Fruit fly (Drosophila melanogaster): Measurements from ENCODE around the gene tim.

The tim gene

DNA sequence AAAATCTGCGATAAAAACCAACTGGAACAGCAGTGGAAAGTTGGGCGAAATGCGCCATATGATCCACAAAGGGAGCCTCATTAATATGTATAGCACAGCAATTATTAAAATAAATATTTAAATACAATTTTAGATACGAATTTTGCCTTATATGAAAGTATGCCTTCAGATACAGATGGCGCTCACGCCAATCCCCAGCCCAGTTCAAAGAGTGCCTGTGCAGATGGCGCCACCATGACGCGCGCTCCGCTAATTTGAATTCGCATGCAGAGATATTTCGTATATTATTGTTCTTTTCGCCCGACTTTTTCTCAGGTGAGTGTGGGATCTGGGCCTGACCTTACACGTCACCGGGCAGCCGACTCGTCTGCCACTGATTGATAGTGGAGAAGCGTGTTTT lies 35.7 kb downstream of the tim start, which contains the start of gene Pgant4 (continued):
- no peak for TF ChIP-seq D19A (tag; optimal IDR thresholded peaks at IDR 0.05)
- TF ChIP-seq CG11560 (tag; IDR thresholded peaks at IDR 0.05) = no peak; the same call in 2 of the 3 replicates
- TF ChIP-seq Abd-B (GFP tag; optimal IDR thresholded peaks at IDR 0.05) = no peak
- TF ChIP-seq CG9215 (GFP tag; IDR thresholded peaks at IDR 0.05) = peak; percentile 28; the same call in 1 of the 2 replicates
- peak; percentile 60 for TF ChIP-seq lmd (GFP tag; IDR thresholded peaks at IDR 0.05)
- no peak for TF ChIP-seq NC2α (GFP tag; optimal IDR thresholded peaks at IDR 0.05)
- no peak for TF ChIP-seq zf30C (GFP tag; optimal IDR thresholded peaks at IDR 0.05)
- TF ChIP-seq CG17912 (GFP tag; optimal IDR thresholded peaks at IDR 0.05) = peak; percentile 73
- TF ChIP-seq btn (GFP tag; optimal IDR thresholded peaks at IDR 0.05) = no peak
- peak; percentile 99 for TF ChIP-seq E2f2 (GFP tag; IDR thresholded peaks at IDR 0.05)
- no peak for TF ChIP-seq PHDP (tag; optimal IDR thresholded peaks at IDR 0.05)
- no peak for TF ChIP-seq Asciz (GFP tag; optimal IDR thresholded peaks at IDR 0.05)
- TF ChIP-seq unpg (GFP tag; optimal IDR thresholded peaks at IDR 0.05) = peak; percentile 40
- TF ChIP-seq jigr1 (GFP tag; IDR thresholded peaks at IDR 0.05) = no peak
- TF ChIP-seq chn (GFP tag; optimal IDR thresholded peaks at IDR 0.05) = peak; percentile 22
- TF ChIP-seq Hr51 (GFP tag; optimal IDR thresholded peaks at IDR 0.05) = no peak
- TF ChIP-seq sr (GFP tag; IDR thresholded peaks at IDR 0.05) = peak; percentile 36; the same call in 1 of the 3 replicates
- no peak for TF ChIP-seq ham (GFP tag; IDR thresholded peaks at IDR 0.05)
- peak; percentile 42; the same call in 1 of the 3 replicates for TF ChIP-seq Opbp (GFP tag; IDR thresholded peaks at IDR 0.05; ENCODE audit: partially characterized antibody)
- TF ChIP-seq bcd (GFP tag; optimal IDR thresholded peaks at IDR 0.05) = peak; percentile 31
- TF ChIP-seq CG17802 (tag; optimal IDR thresholded peaks at IDR 0.05) = no peak
- TF ChIP-seq knrl (GFP tag; IDR thresholded peaks at IDR 0.05; ENCODE audit: partially characterized antibody) = no peak; the same call in 2 of the 3 replicates
- peak; percentile 47 for TF ChIP-seq Bgb (GFP tag; IDR thresholded peaks at IDR 0.05; ENCODE audit: partially characterized antibody)
- TF ChIP-seq CG12391 (tag; optimal IDR thresholded peaks at IDR 0.05) = peak; percentile 18
- peak; percentile 38 for TF ChIP-seq CG7987 (GFP tag; optimal IDR thresholded peaks at IDR 0.05)
- no peak for TF ChIP-seq dati (GFP tag; IDR thresholded peaks at IDR 0.05)
- TF ChIP-seq CG4360 (GFP tag; IDR thresholded peaks at IDR 0.05) = no peak
- TF ChIP-seq Ssrp (tag; optimal IDR thresholded peaks at IDR 0.05) = no peak
- 0 out of 2 replicates have a peak, but pooled peaks have one; percentile 20 for TF ChIP-seq klu (GFP tag; IDR thresholded peaks at IDR 0.05)
- TF ChIP-seq sug (tag; optimal IDR thresholded peaks at IDR 0.05) = peak; percentile 60
- no peak for TF ChIP-seq CG3838 (GFP tag; optimal IDR thresholded peaks at IDR 0.05)
- TF ChIP-seq trh (GFP tag; optimal IDR thresholded peaks at IDR 0.05) = no peak
- TF ChIP-seq Neu2 (GFP tag; optimal IDR thresholded peaks at IDR 0.05; ENCODE audit: borderline replicate concordance) = no peak
- peak; percentile 13 for TF ChIP-seq CG34376 (GFP tag; optimal IDR thresholded peaks at IDR 0.05)
- peak; percentile 44 for TF ChIP-seq Hmr (GFP tag; optimal IDR thresholded peaks at IDR 0.05)
- no peak for TF ChIP-seq psq (GFP tag; optimal IDR thresholded peaks at IDR 0.05)
- TF ChIP-seq CG12769 (tag; optimal IDR thresholded peaks at IDR 0.05) = no peak
- no peak for TF ChIP-seq CG6683 (GFP tag; optimal IDR thresholded peaks at IDR 0.05)
- TF ChIP-seq Taf1 (GFP tag; IDR thresholded peaks at IDR 0.05) = peak; percentile 48; the same call in 1 of the 2 replicates
- TF ChIP-seq nom (GFP tag; optimal IDR thresholded peaks at IDR 0.05) = no peak
- TF ChIP-seq CG13296 (GFP tag; optimal IDR thresholded peaks at IDR 0.05) = no peak
- TF ChIP-seq nmo (GFP tag; optimal IDR thresholded peaks at IDR 0.05) = peak; percentile 46
- no peak for TF ChIP-seq sd (tag; optimal IDR thresholded peaks at IDR 0.05)
- peak; percentile 41 for TF ChIP-seq Xrp1 (GFP tag; IDR thresholded peaks at IDR 0.05)
- peak; percentile 67 for TF ChIP-seq Hsf (GFP tag; optimal IDR thresholded peaks at IDR 0.05)
- no peak for TF ChIP-seq CG4328 (GFP tag; optimal IDR thresholded peaks at IDR 0.05)
- 0 out of 2 replicates have a peak, but pooled peaks have one; percentile 17 for TF ChIP-seq ara (GFP tag; IDR thresholded peaks at IDR 0.05)
- peak; percentile 23 for TF ChIP-seq CHES-1-like (GFP tag; optimal IDR thresholded peaks at IDR 0.05)
- TF ChIP-seq CTCF (GFP tag; optimal IDR thresholded peaks at IDR 0.05) = peak; percentile 99
- TF ChIP-seq CG10543 (GFP tag; optimal IDR thresholded peaks at IDR 0.05) = peak; percentile 25
- TF ChIP-seq CG12299 (tag; optimal IDR thresholded peaks at IDR 0.05) = no peak
